Worm (Caenorhabditis elegans) whole organism, L1 larva: ENCODE measurements around the gene C37C3.2.
A peak's percentile ranks its signal among the peaks of the same experiment; 100 is the strongest.

ENCODE experiments used
- C04F5.9 ChIP-seq: sonication (generic microtip); optimal IDR thresholded peaks from 2 replicates; lab custom pipeline; 2016; ENCODE audit warnings: missing genetic modification characterization, missing compliant biosample characterization
- C16A3.4 ChIP-seq: fragments of 150-350 bp; optimal IDR thresholded peaks from 2 replicates; lab custom pipeline; 2014; ENCODE audit warnings: missing biosample characterization, missing genetic modification characterization
- Y116A8C.19 ChIP-seq: sonication (generic microtip); optimal IDR thresholded peaks from 2 replicates; lab custom pipeline; 2016; ENCODE audit warnings: missing compliant biosample characterization, missing genetic modification characterization, borderline replicate concordance
- aly-2 ChIP-seq: fragments of 150-350 bp; optimal IDR thresholded peaks from 2 replicates; lab custom pipeline; 2014; ENCODE audit warnings: missing biosample characterization, missing genetic modification characterization
- ama-1 ChIP-seq: fragments of 150-350 bp; optimal IDR thresholded peaks from 2 replicates; lab custom pipeline; 2014
- ceh-88 ChIP-seq: fragments of 200-800 bp; sonication (Bioruptor generic); IDR thresholded peaks from 2 replicates; pipeline ENCODE4 v1.3.6; 2022; ENCODE audit warnings: missing genetic modification characterization, missing compliant biosample characterization
- efl-1 ChIP-seq, 4 experiments: fragments of 150-350 bp; optimal IDR thresholded peaks in 3 of 4; peaks in 1 of 4; 1 replicate in 1 of 4; 2 replicates in 3 of 4; lab custom pipeline; 2014; ENCODE audit warnings: missing biosample characterization in 2 of 4, missing genetic modification characterization in 2 of 4, missing genetic modification reagents in 2 of 4
- egl-13 ChIP-seq: sonication (generic microtip); optimal IDR thresholded peaks from 2 replicates; lab custom pipeline; 2016; ENCODE audit warnings: missing genotype, missing genetic modification reagents, missing genetic modification characterization, missing compliant biosample characterization
- elt-2 ChIP-seq: sonication (generic microtip); optimal IDR thresholded peaks from 2 replicates; lab custom pipeline; 2016; ENCODE audit warnings: missing genetic modification characterization, mild to moderate bottlenecking, inconsistent platforms, missing compliant biosample characterization, missing genetic modification reagents
- elt-3 ChIP-seq, 6 experiments: fragments of 150-350 bp in 1 of 6; sonication (generic microtip); optimal IDR thresholded peaks; 2 replicates each; lab custom pipeline; 2017 to 2018; ENCODE audit warnings: missing biosample characterization in 6 of 6, missing genetic modification characterization in 6 of 6, inconsistent platforms in 1 of 6
- fkh-10 ChIP-seq: sonication (generic microtip); optimal IDR thresholded peaks from 2 replicates; lab custom pipeline; 2017; ENCODE audit warnings: missing biosample characterization, missing genetic modification reagents, missing genetic modification characterization
- fkh-4 ChIP-seq: sonication (generic microtip); optimal IDR thresholded peaks from 2 replicates; lab custom pipeline; 2016; ENCODE audit warnings: missing compliant biosample characterization, missing genetic modification characterization, borderline replicate concordance
- fkh-8 ChIP-seq: sonication (generic microtip); optimal IDR thresholded peaks from 2 replicates; lab custom pipeline; 2016; ENCODE audit warnings: mild to moderate bottlenecking, missing genetic modification characterization, missing compliant biosample characterization
- fos-1 ChIP-seq: fragments of 150-350 bp; optimal IDR thresholded peaks from 2 replicates; lab custom pipeline; 2014; ENCODE audit warnings: missing biosample characterization, missing genetic modification characterization
- hlh-17 ChIP-seq: fragments of 200-800 bp; sonication (Bioruptor generic); optimal IDR thresholded peaks from 2 replicates; lab custom pipeline; 2018; ENCODE audit warnings: missing genetic modification characterization, mild to moderate bottlenecking, missing compliant biosample characterization, moderate library complexity, borderline replicate concordance
- hlh-4 ChIP-seq: sonication (generic microtip); optimal IDR thresholded peaks from 2 replicates; lab custom pipeline; 2016; ENCODE audit warnings: mild to moderate bottlenecking, missing genetic modification characterization, missing compliant biosample characterization
- hpl-2 ChIP-seq: fragments of 150-350 bp; optimal IDR thresholded peaks from 2 replicates; lab custom pipeline; 2014; ENCODE audit warnings: missing biosample characterization, missing genetic modification reagents, missing genetic modification characterization
- isw-1 ChIP-seq: fragments of 200-800 bp; sonication (Bioruptor generic); IDR thresholded peaks from 2 replicates; pipeline ENCODE4 v1.3.6; 2022; ENCODE audit warnings: missing genetic modification characterization, missing compliant biosample characterization
- lin-14 ChIP-seq: fragments of 200-800 bp; sonication (Bioruptor generic); optimal IDR thresholded peaks from 2 replicates; lab custom pipeline; 2018; ENCODE audit warnings: mild to moderate bottlenecking, missing genetic modification characterization, moderate library complexity, missing compliant biosample characterization
- lin-15B ChIP-seq: fragments of 150-350 bp; sonication (generic microtip); optimal IDR thresholded peaks from 3 replicates; lab custom pipeline; 2014; ENCODE audit warnings: missing biosample characterization, missing genetic modification characterization
- lin-39 ChIP-seq: fragments of 150-350 bp; optimal IDR thresholded peaks from 2 replicates; lab custom pipeline; 2014; ENCODE audit warnings: missing biosample characterization, missing genetic modification reagents, missing genetic modification characterization
- lsy-2 ChIP-seq, 2 experiments: fragments of 150-350 bp; optimal IDR thresholded peaks; 2 replicates each; lab custom pipeline; 2014; ENCODE audit warnings: missing biosample characterization in 2 of 2, missing genetic modification characterization in 2 of 2
- mep-1 ChIP-seq: fragments of 150-350 bp; optimal IDR thresholded peaks from 2 replicates; lab custom pipeline; 2014; ENCODE audit warnings: missing biosample characterization, missing genetic modification characterization
- nhr-11 ChIP-seq: fragments of 150-350 bp; optimal IDR thresholded peaks from 2 replicates; lab custom pipeline; 2014; ENCODE audit warnings: missing biosample characterization, missing genetic modification characterization
- nhr-12 ChIP-seq: sonication (generic microtip); optimal IDR thresholded peaks from 2 replicates; lab custom pipeline; 2017; ENCODE audit warnings: missing biosample characterization, missing genetic modification characterization
- nhr-19 ChIP-seq: fragments of 200-800 bp; sonication (Bioruptor generic); conservative IDR thresholded peaks from 2 replicates; pipeline ENCODE4 v1.3.6; 2022; ENCODE audit warnings: missing genetic modification characterization, missing compliant biosample characterization
- nhr-20 ChIP-seq: sonication (generic microtip); optimal IDR thresholded peaks from 2 replicates; lab custom pipeline; 2016; ENCODE audit warnings: mild to moderate bottlenecking, missing genetic modification characterization, missing compliant biosample characterization
- nhr-237 ChIP-seq: fragments of 150-350 bp; optimal IDR thresholded peaks from 2 replicates; lab custom pipeline; 2014; ENCODE audit warnings: missing biosample characterization, missing genetic modification characterization
- nhr-47 ChIP-seq: sonication (generic microtip); optimal IDR thresholded peaks from 2 replicates; lab custom pipeline; 2016; ENCODE audit warnings: mild to moderate bottlenecking, missing genetic modification characterization, moderate library complexity, missing compliant biosample characterization
- nhr-71 ChIP-seq: sonication (generic microtip); optimal IDR thresholded peaks from 2 replicates; lab custom pipeline; 2016; ENCODE audit warnings: mild to moderate bottlenecking, missing genetic modification characterization, moderate library complexity, missing compliant biosample characterization
- nhr-84 ChIP-seq: sonication (generic microtip); optimal IDR thresholded peaks from 2 replicates; lab custom pipeline; 2017; ENCODE audit warnings: missing biosample characterization, missing genetic modification characterization
- nhr-85 ChIP-seq: sonication (generic microtip); peaks from one replicate; lab custom pipeline; 2016; ENCODE audit warnings: missing genetic modification characterization, inconsistent platforms, missing compliant biosample characterization
- nhr-90 ChIP-seq: sonication (generic microtip); optimal IDR thresholded peaks from 2 replicates; lab custom pipeline; 2016; ENCODE audit warnings: mild to moderate bottlenecking, missing genetic modification characterization, missing compliant biosample characterization; ENCODE audit not compliant: poor library complexity
- pqm-1 ChIP-seq: sonication (generic microtip); optimal IDR thresholded peaks from 3 replicates; lab custom pipeline; 2017; ENCODE audit warnings: missing biosample characterization, missing genetic modification characterization
- skn-1 ChIP-seq: fragments of 150-350 bp; optimal IDR thresholded peaks from 2 replicates; lab custom pipeline; 2014; ENCODE audit warnings: missing biosample characterization, missing genetic modification characterization
- snpc-4 ChIP-seq: fragments of 150-350 bp; optimal IDR thresholded peaks from 2 replicates; lab custom pipeline; 2014; ENCODE audit warnings: missing biosample characterization, missing genetic modification characterization
- snu-23 ChIP-seq: sonication (generic microtip); optimal IDR thresholded peaks from 2 replicates; lab custom pipeline; 2016; ENCODE audit warnings: missing genetic modification characterization, missing compliant biosample characterization
- sox-4 ChIP-seq: sonication (generic microtip); optimal IDR thresholded peaks from 2 replicates; lab custom pipeline; 2016; ENCODE audit warnings: missing genetic modification characterization, missing compliant biosample characterization
- sup-37 ChIP-seq: fragments of 200-800 bp; sonication (Bioruptor generic); optimal IDR thresholded peaks from 2 replicates; lab custom pipeline; 2018; ENCODE audit warnings: mild to moderate bottlenecking, missing genetic modification characterization, missing compliant biosample characterization
- tbx-2 ChIP-seq: sonication (generic microtip); optimal IDR thresholded peaks from 2 replicates; lab custom pipeline; 2016; ENCODE audit warnings: missing genetic modification characterization, missing compliant biosample characterization
- tlp-1 ChIP-seq: fragments of 150-350 bp; optimal IDR thresholded peaks from 2 replicates; lab custom pipeline; 2014; ENCODE audit warnings: missing biosample characterization, missing genetic modification characterization
- unc-130 ChIP-seq: fragments of 150-350 bp; optimal IDR thresholded peaks from 2 replicates; lab custom pipeline; 2017; ENCODE audit warnings: missing biosample characterization, missing genetic modification characterization, inconsistent platforms
- unc-30 ChIP-seq: sonication (generic microtip); optimal IDR thresholded peaks from 2 replicates; lab custom pipeline; 2017; ENCODE audit warnings: missing biosample characterization, missing genetic modification characterization
- unc-62 ChIP-seq: fragments of 150-350 bp; optimal IDR thresholded peaks from 2 replicates; lab custom pipeline; 2014; ENCODE audit warnings: missing biosample characterization, missing genetic modification reagents, missing genetic modification characterization
- unc-86 ChIP-seq: sonication (generic microtip); optimal IDR thresholded peaks from 2 replicates; lab custom pipeline; 2016; ENCODE audit warnings: missing genetic modification characterization, missing compliant biosample characterization
- unc-98 ChIP-seq: fragments of 200-800 bp; sonication (Bioruptor generic); IDR thresholded peaks from 2 replicates; pipeline ENCODE4 v1.3.6; 2022; ENCODE audit warnings: missing genetic modification characterization, missing compliant biosample characterization
- vab-15 ChIP-seq: sonication (generic microtip); optimal IDR thresholded peaks from 2 replicates; lab custom pipeline; 2017; ENCODE audit warnings: missing genotype, mild to moderate bottlenecking, missing genetic modification characterization, missing compliant biosample characterization
- xbp-1 ChIP-seq: sonication (generic microtip); optimal IDR thresholded peaks from 2 replicates; lab custom pipeline; 2016; ENCODE audit warnings: missing genetic modification characterization, missing compliant biosample characterization
- zag-1 ChIP-seq: fragments of 150-350 bp; optimal IDR thresholded peaks from 2 replicates; lab custom pipeline; 2014; ENCODE audit warnings: missing biosample characterization, missing genetic modification characterization
- ztf-4 ChIP-seq: fragments of 150-350 bp; optimal IDR thresholded peaks from 2 replicates; lab custom pipeline; 2014; ENCODE audit warnings: missing biosample characterization, missing genetic modification characterization

Gene C37C3.2

DNA sequence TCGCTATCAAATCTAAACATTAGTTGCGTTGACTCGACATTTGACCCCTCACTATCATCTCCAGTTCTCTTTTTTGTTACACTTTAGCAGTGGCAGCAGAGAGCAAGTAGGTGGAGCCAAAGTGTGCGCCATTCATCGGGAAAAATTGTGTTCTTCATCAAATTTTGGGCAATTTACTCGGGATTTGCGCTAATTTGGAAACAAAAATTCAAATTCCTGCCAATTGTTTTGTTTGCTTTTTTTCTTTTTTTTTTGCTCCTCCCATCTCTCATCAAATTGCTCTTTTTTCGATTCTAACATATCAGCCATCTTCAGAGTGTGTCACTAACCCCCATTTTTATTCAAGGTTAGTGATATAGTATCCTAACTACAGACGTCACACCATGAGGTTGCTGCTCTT lies 28.8 kb upstream of the C37C3.2 start, which contains the start of gene mig-6:
Gene mig-6 (plus strand): TSS at position 301 of the 400 bp plus-strand sequence.
- TF ChIP-seq nhr-237 (tag; lab: Kevin White, UChicago) (no peak), nhr-85 (no peak), hlh-17 (GFP tag; lab: Kevin White, UChicago) (no peak), elt-2 (tag; lab: Kevin White, UChicago) (no peak), sox-4 (tag; lab: Kevin White, UChicago) (no peak), vab-15 (tag; lab: Kevin White, UChicago) (no peak), nhr-84 (tag; lab: Kevin White, UChicago) (no peak), ama-1 (no peak)

- TF ChIP-seq efl-1 (optimal IDR thresholded peaks at IDR 0.05; lab: Kevin White, UChicago) = no peak
- peak in 1 of 2 experiments; percentile 65 for TF ChIP-seq efl-1 (GFP tag; optimal IDR thresholded peaks at IDR 0.05 in 1 of 2; lab: Kevin White, UChicago)
- no peak for TF ChIP-seq snpc-4
Measured at ce11 chrV:7830952-7831351, 24.8 kb upstream of the C37C3.2 start.

ce11 chrV:7836911-7837310 lies 18.8 kb upstream of the C37C3.2 start, which contains the start of gene txt-5:
Gene txt-5 (minus strand): TSS chrV:7837134.
- TF ChIP-seq fos-1 = no peak
- peak in 1 of 2 experiments; percentile 22 for TF ChIP-seq lsy-2 (tag; optimal IDR thresholded peaks at IDR 0.05; lab: Kevin White, UChicago)
- TF ChIP-seq C04F5.9 = no peak
- no peak for TF ChIP-seq unc-86 (tag; lab: Kevin White, UChicago)
- TF ChIP-seq pqm-1 = no peak
- TF ChIP-seq tlp-1 (tag; lab: Kevin White, UChicago) = no peak
- TF ChIP-seq C16A3.4 (tag; lab: Kevin White, UChicago) = no peak
- no peak for TF ChIP-seq sox-4 (tag; lab: Kevin White, UChicago)
- peak; percentile 67 for TF ChIP-seq nhr-90
- TF ChIP-seq nhr-12 (tag; lab: Kevin White, UChicago) = no peak
- TF ChIP-seq unc-130 = no peak
- TF ChIP-seq unc-30 (tag; lab: Kevin White, UChicago) = no peak
- peak; percentile 37 for TF ChIP-seq nhr-19 (GFP tag; lab: Robert Waterston, UW)
- no peak for TF ChIP-seq tbx-2 (tag; lab: Kevin White, UChicago)
- no peak for TF ChIP-seq lin-15B (tag; lab: Kevin White, UChicago)
- TF ChIP-seq fkh-4 = no peak
- TF ChIP-seq aly-2 (tag; lab: Kevin White, UChicago) = no peak
- TF ChIP-seq lin-14 (GFP tag; lab: Kevin White, UChicago) = peak; percentile 51
- peak in 3 of 6 experiments; percentile 43 to 83 (median 68) for TF ChIP-seq elt-3 (tag; optimal IDR thresholded peaks at IDR 0.05; lab: Kevin White, UChicago)
- no peak for TF ChIP-seq hlh-4 (tag; lab: Kevin White, UChicago)
- no peak for TF ChIP-seq unc-62
- no peak for TF ChIP-seq xbp-1
- no peak for TF ChIP-seq unc-98 (GFP tag; lab: Robert Waterston, UW)
- TF ChIP-seq snu-23 = peak; percentile 53
- TF ChIP-seq lin-39 (tag; lab: Kevin White, UChicago) = no peak
- no peak for TF ChIP-seq fkh-10 (GFP tag; lab: Kevin White, UChicago)
- TF ChIP-seq ceh-88 (GFP tag; lab: Robert Waterston, UW) = no peak
- TF ChIP-seq Y116A8C.19 (tag; lab: Kevin White, UChicago) = no peak
- peak; percentile 24 for TF ChIP-seq nhr-47 (tag; lab: Kevin White, UChicago)
- TF ChIP-seq zag-1 (tag; lab: Kevin White, UChicago) = no peak
- TF ChIP-seq fkh-8 = no peak
- TF ChIP-seq egl-13 (tag; lab: Kevin White, UChicago) = no peak
- peak; percentile 72 for TF ChIP-seq nhr-71 (tag; lab: Kevin White, UChicago)
- TF ChIP-seq skn-1 (tag; lab: Kevin White, UChicago) = no peak
- TF ChIP-seq nhr-11 = no peak
- no peak for TF ChIP-seq hpl-2 (GFP tag; lab: Kevin White, UChicago)
- TF ChIP-seq mep-1 (tag; lab: Kevin White, UChicago) = no peak
- no peak for TF ChIP-seq ztf-4 (tag; lab: Kevin White, UChicago)
- no peak for TF ChIP-seq sup-37 (GFP tag; lab: Kevin White, UChicago)
- no peak for TF ChIP-seq elt-2 (tag; lab: Kevin White, UChicago)
- TF ChIP-seq nhr-84 (tag; lab: Kevin White, UChicago) = no peak
- no peak for TF ChIP-seq isw-1 (GFP tag; lab: Robert Waterston, UW)
- TF ChIP-seq nhr-20 (tag; lab: Kevin White, UChicago) = peak; percentile 57
- TF ChIP-seq ama-1 = no peak
- no peak for TF ChIP-seq nhr-237 (tag; lab: Kevin White, UChicago)
